Worm (Caenorhabditis elegans): ENCODE results near the gene ksr-1.
A peak's percentile ranks its signal among the peaks of the same experiment; 100 is the strongest.

Gene ksr-1

DNA sequence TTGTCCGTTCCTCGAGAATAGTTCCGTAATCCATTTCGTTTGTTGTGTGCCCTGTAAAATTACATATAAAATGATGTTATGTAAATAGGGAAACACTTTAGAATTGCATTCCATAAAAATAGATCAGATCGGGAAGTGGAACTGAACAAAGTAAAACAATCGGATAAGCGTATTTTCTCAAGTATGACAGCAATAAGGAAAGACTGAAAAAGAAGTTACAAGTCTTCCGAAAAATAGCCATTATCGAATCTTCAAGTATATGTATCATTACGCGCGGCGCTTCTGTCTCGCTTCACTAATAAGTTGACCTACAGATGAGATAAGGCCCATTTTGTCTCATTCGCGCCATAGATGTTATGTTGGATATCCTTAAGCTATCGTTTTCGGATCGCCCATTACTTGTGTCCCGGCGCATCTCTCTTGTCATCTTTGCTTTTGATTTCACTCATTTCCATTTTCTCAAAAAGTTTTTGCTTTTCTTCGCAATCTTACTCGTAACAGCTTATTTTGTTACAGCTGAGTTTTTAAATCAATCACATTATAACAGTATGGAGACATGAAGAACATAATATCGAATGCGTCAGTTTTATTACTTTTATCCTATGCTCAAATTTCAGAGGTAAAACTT is 10.3 kb downstream of the ksr-1 start, which contains the start of the genes fis-2 and F13B9.2:
fis-2 (minus strand) TSS at position 51 of the 628 bp plus-strand sequence.
F13B9.2 (plus strand) TSS at position 515 of the 628 bp plus-strand sequence.
- TF ChIP-seq ceh-36 (tag; optimal IDR thresholded peaks at IDR 0.05): no peak
- no peak for TF ChIP-seq hmbx-1 (tag; optimal IDR thresholded peaks at IDR 0.05)
- no peak for TF ChIP-seq tra-4 (tag; optimal IDR thresholded peaks at IDR 0.05)
- TF ChIP-seq flt-1 (GFP tag; IDR thresholded peaks at IDR 0.05): no peak
- TF ChIP-seq hmg-4 (GFP tag; optimal IDR thresholded peaks at IDR 0.05): no peak

DNA sequence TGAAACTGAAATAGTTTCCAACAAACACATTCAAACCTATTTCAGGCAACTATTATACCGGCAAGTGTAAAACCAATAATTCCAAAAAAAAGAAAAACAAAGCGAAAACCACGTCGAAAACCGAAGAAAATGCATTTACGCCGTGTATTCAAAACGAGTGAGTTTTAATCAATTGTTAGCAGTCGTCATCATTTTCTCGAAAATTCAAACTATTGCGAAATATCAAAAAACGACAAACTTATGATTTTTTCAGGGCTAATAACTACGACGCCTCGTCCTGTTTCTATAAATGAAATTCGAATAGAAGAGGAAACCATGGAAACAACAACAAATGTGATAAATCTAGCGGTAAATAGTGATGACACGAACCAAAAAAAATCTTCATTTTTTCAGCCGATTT is 11.2 kb downstream of the ksr-1 start:
- no peak for TF ChIP-seq F13C5.2 (tag; optimal IDR thresholded peaks at IDR 0.05)
- no peak for TF ChIP-seq ama-1 (optimal IDR thresholded peaks at IDR 0.05)

DNA sequence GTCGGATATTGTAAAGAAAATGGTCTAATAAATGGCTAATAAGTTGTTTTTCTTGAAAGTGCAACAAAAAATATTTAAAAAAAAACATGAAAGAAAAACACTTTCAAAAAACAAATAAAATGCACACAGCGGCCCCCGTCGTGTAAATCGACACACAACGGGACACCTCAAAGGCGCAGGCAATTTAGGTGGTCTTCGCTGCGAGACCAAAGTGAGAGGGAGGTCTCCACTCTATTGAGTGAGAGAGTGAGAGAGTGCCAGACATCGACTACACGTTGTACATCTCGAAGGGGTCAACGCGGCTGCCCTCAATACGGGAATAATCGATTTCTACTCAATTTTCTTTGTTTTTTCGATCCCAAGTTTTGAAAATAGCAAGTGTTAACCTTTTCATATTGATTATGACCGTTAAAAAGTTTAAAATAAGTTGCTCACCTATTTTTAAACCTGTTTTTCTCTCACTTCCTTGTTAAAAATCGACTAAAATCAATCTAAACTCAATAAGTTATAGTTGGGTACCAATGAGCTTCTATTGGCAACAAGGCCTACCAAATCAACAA is 11.9 kb downstream of the ksr-1 start, which contains the start of gene sec-16A.2:
sec-16A.2 (plus strand) TSS at position 510 of the 560 bp plus-strand sequence.
- TF ChIP-seq tbx-37 (GFP tag; conservative IDR thresholded peaks at IDR 0.05) (no peak; the same call in 1 of the 2 replicates), tra-4 (tag; optimal IDR thresholded peaks at IDR 0.05) (no peak), F13C5.2 (tag; optimal IDR thresholded peaks at IDR 0.05) (peak; percentile 0), hmg-4 (GFP tag; optimal IDR thresholded peaks at IDR 0.05) (peak; percentile 67), ama-1 (optimal IDR thresholded peaks at IDR 0.05) (no peak), ceh-13 (GFP tag; optimal IDR thresholded peaks at IDR 0.05) (no peak), flt-1 (GFP tag; IDR thresholded peaks at IDR 0.05) (0 out of 2 replicates have a peak, but pooled peaks have one; percentile 2), ets-7 (tag; optimal IDR thresholded peaks at IDR 0.05) (no peak), aly-1 (tag; optimal IDR thresholded peaks at IDR 0.05) (no peak), hmbx-1 (tag; optimal IDR thresholded peaks at IDR 0.05) (no peak)

DNA sequence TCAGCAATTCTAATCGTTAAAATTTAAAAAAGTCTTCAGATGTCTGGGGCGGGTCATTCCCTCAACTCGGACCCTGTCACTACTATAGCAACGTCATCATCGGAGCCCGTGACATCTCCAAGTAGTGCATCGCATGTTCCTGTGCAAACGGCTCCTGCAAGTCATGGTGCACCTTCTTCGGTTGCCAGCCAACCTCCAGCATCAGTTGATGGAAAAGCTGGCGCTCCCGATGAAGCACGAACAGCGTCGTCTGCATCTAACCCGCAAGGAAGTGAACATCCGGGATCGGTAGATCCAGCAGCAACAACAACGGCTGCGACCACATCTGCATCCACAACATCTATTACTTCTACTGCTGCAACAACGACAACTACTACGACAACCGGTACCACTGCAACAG is 19.6 kb downstream of the ksr-1 start, which contains the start of gene R09F10.3:
R09F10.3 (plus strand) TSS at position 40 of the 400 bp plus-strand sequence.
- peak; percentile 12 for TF ChIP-seq hmg-4 (GFP tag; optimal IDR thresholded peaks at IDR 0.05)
- no peak for TF ChIP-seq flt-1 (GFP tag; IDR thresholded peaks at IDR 0.05)

DNA sequence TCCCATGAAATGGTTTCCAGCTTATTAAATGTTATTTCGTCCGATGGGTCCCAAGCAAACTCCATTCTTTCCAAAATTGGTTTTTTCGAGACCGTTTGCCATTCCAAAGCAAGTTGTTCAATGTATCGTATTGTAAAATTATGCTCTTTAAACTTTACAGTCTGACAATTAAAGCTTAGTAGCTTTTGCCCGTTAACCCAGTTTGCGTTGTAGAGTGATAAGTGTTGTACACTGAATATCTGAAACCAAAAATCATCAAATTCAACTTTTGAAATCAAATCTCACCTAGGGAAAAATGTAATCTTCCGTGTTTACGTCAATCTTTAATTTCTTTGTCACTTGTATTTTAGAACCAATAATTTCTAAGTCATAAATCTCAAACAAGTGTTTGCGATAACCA is 22.4 kb downstream of the ksr-1 start:
- TF ChIP-seq ceh-36 (tag; optimal IDR thresholded peaks at IDR 0.05) (no peak), pes-1 (GFP tag; IDR thresholded peaks at IDR 0.05) (no peak), ama-1 (optimal IDR thresholded peaks at IDR 0.05) (no peak), sea-1 (GFP tag; conservative IDR thresholded peaks at IDR 0.05) (no peak), B0310.2 (tag; optimal IDR thresholded peaks at IDR 0.05) (no peak), F13C5.2 (tag; optimal IDR thresholded peaks at IDR 0.05) (no peak), hmg-4 (GFP tag; optimal IDR thresholded peaks at IDR 0.05) (no peak), tbx-37 (GFP tag; conservative IDR thresholded peaks at IDR 0.05) (no peak), scrt-1 (GFP tag; IDR thresholded peaks at IDR 0.05) (no peak), flt-1 (GFP tag; IDR thresholded peaks at IDR 0.05) (no peak)

DNA sequence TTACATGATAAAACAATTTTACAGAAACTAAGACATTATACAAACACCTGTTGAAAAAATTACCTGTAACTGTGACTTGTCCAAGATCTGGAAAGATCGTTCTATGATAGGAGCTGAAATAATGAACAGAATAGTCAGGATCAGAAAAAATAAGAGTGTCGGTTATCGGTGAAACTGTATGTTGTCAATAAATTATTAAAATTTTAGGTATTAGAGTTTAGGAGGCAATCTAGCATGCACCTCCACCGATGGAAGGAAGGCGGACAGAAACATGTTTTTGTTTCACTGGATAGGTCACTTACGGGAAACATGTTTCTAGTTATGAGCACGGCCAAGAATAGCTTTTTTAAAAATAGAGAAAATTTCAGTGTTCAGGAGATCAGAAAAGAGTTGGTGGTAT is 24.6 kb downstream of the ksr-1 start, which contains the start of gene ced-13:
ced-13 (minus strand) TSS at position 101 of the 400 bp plus-strand sequence.
- no peak for TF ChIP-seq hmg-4 (GFP tag; optimal IDR thresholded peaks at IDR 0.05)
- TF ChIP-seq hmbx-1 (tag; optimal IDR thresholded peaks at IDR 0.05): no peak
- no peak for TF ChIP-seq ceh-36 (tag; optimal IDR thresholded peaks at IDR 0.05)
- TF ChIP-seq ceh-13 (GFP tag; optimal IDR thresholded peaks at IDR 0.05): no peak
- no peak for TF ChIP-seq F13C5.2 (tag; optimal IDR thresholded peaks at IDR 0.05)
- no peak for TF ChIP-seq aly-1 (tag; optimal IDR thresholded peaks at IDR 0.05)
- TF ChIP-seq scrt-1 (GFP tag; IDR thresholded peaks at IDR 0.05): no peak
- TF ChIP-seq pes-1 (GFP tag; IDR thresholded peaks at IDR 0.05): no peak
- TF ChIP-seq tra-4 (tag; optimal IDR thresholded peaks at IDR 0.05): no peak
- no peak for TF ChIP-seq hnd-1 (tag; optimal IDR thresholded peaks at IDR 0.05)
- TF ChIP-seq B0310.2 (tag; optimal IDR thresholded peaks at IDR 0.05): no peak
- no peak for TF ChIP-seq tbx-11 (GFP tag; IDR thresholded peaks at IDR 0.05)
- TF ChIP-seq flt-1 (GFP tag; IDR thresholded peaks at IDR 0.05): no peak
- no peak for TF ChIP-seq sea-1 (GFP tag; conservative IDR thresholded peaks at IDR 0.05)
- no peak for TF ChIP-seq tbx-37 (GFP tag; conservative IDR thresholded peaks at IDR 0.05)
- no peak for TF ChIP-seq ama-1 (optimal IDR thresholded peaks at IDR 0.05)
- no peak for TF ChIP-seq ets-7 (tag; optimal IDR thresholded peaks at IDR 0.05)

DNA sequence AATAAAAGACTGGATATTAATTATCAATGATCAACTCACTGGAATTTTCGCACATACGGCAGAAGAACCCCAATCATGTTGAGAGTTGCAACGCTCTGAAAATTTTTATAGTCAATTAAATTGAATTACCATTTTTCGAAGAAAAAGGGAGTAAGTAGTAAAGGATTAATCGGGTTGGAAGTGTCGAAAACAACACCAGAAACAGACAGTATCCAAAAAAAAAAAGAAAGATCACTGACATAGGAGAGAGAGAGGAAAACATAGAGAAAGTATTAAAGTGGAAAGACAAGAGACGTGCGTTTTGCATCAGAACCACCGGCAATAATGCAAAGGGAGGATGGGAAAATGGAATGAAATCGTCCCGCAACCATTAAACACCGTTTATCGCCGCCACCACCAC is 27.3 kb downstream of the ksr-1 start, which contains the start of gene inx-5:
inx-5 (minus strand) TSS at position 101 of the 400 bp plus-strand sequence.
- TF ChIP-seq aly-1 (tag; optimal IDR thresholded peaks at IDR 0.05): no peak
- no peak for TF ChIP-seq ceh-36 (tag; optimal IDR thresholded peaks at IDR 0.05)
- TF ChIP-seq tbx-11 (GFP tag; IDR thresholded peaks at IDR 0.05): no peak
- TF ChIP-seq scrt-1 (GFP tag; IDR thresholded peaks at IDR 0.05): no peak
- TF ChIP-seq pes-1 (GFP tag; IDR thresholded peaks at IDR 0.05): no peak
- no peak for TF ChIP-seq flt-1 (GFP tag; IDR thresholded peaks at IDR 0.05)
- TF ChIP-seq tra-4 (tag; optimal IDR thresholded peaks at IDR 0.05): no peak
- TF ChIP-seq hnd-1 (tag; optimal IDR thresholded peaks at IDR 0.05): no peak
- no peak for TF ChIP-seq hmg-4 (GFP tag; optimal IDR thresholded peaks at IDR 0.05)
- no peak for TF ChIP-seq ets-7 (tag; optimal IDR thresholded peaks at IDR 0.05)

DNA sequence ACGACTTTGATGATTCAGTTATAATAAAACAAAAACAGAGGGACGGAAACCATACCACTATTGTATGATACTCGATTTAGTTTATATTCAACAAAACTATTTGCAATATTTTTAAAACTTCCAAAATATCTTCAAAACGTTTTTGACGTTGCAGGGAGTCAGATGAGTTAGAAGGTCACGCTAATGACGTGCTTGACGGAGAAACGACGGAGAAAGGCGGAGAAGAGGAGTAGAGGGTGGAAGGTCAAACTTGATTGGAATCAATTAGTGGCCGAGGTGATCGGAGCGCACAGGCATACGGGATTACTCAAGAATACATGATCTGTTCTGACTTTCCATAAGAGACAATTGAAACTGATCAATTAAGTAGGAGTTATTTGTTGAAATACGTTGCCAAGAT is 27.8 kb downstream of the ksr-1 start:
- TF ChIP-seq ceh-13 (GFP tag; optimal IDR thresholded peaks at IDR 0.05) (no peak), hnd-1 (tag; optimal IDR thresholded peaks at IDR 0.05) (no peak), sea-1 (GFP tag; conservative IDR thresholded peaks at IDR 0.05) (no peak), F13C5.2 (tag; optimal IDR thresholded peaks at IDR 0.05) (no peak), B0310.2 (tag; optimal IDR thresholded peaks at IDR 0.05) (no peak), hmbx-1 (tag; optimal IDR thresholded peaks at IDR 0.05) (no peak), hmg-4 (GFP tag; optimal IDR thresholded peaks at IDR 0.05) (no peak), ets-7 (tag; optimal IDR thresholded peaks at IDR 0.05) (no peak), pes-1 (GFP tag; IDR thresholded peaks at IDR 0.05) (no peak), flt-1 (GFP tag; IDR thresholded peaks at IDR 0.05) (no peak), tra-4 (tag; optimal IDR thresholded peaks at IDR 0.05) (no peak), tbx-37 (GFP tag; conservative IDR thresholded peaks at IDR 0.05) (no peak), ama-1 (optimal IDR thresholded peaks at IDR 0.05) (no peak), ceh-36 (tag; optimal IDR thresholded peaks at IDR 0.05) (no peak), aly-1 (tag; optimal IDR thresholded peaks at IDR 0.05) (no peak), scrt-1 (GFP tag; IDR thresholded peaks at IDR 0.05) (no peak), tbx-11 (GFP tag; IDR thresholded peaks at IDR 0.05) (no peak)

All from whole organism, early embryonic.